Worm (Caenorhabditis elegans): ENCODE data around the gene F49A5.10.

The F49A5.10 gene

DNA sequence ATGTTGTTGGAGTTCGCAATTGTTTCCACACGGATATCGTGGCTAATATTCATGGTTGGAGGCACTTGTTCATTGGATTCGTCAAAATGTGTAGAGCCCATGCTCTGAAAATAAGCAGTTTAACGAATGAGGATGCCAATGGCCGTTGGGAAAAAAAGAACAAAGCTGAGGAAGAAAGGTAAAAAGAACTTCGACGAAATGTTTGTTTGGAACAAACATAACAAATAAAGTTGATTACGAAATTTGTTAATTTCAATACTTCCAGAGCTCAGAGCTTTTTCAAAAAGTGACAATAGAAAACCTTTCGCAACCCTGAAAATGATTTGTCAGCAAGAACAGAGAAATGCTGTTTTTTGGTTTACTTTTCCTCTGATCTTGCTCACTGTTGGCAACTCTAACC is 5.0 kb downstream of the F49A5.10 start, which contains the start of gene F09C6.3:
F09C6.3 (minus strand) TSS at position 101 of the 400 bp plus-strand sequence.
- no peak for TF ChIP-seq fkh-2 (tag; optimal IDR thresholded peaks at IDR 0.05)
- TF ChIP-seq fos-1 (tag; optimal IDR thresholded peaks at IDR 0.05): no peak
- TF ChIP-seq lsy-12 (tag; optimal IDR thresholded peaks at IDR 0.05): no peak
- no peak for TF ChIP-seq unc-62 (GFP tag; optimal IDR thresholded peaks at IDR 0.05)
- no peak for TF ChIP-seq tbx-2 (tag; optimal IDR thresholded peaks at IDR 0.05)
- no peak for TF ChIP-seq ztf-4 (tag; optimal IDR thresholded peaks at IDR 0.05)
- TF ChIP-seq elt-3 (tag; optimal IDR thresholded peaks at IDR 0.05): no peak
- TF ChIP-seq egl-27 (tag; optimal IDR thresholded peaks at IDR 0.05): no peak
- no peak for TF ChIP-seq daf-12 (tag; optimal IDR thresholded peaks at IDR 0.05)
- no peak for TF ChIP-seq egl-5 (tag; optimal IDR thresholded peaks at IDR 0.05)
- TF ChIP-seq ceh-82 (tag; optimal IDR thresholded peaks at IDR 0.05): no peak
- no peak for TF ChIP-seq nhr-237 (tag; optimal IDR thresholded peaks at IDR 0.05)
- no peak for TF ChIP-seq elt-2 (tag; optimal IDR thresholded peaks at IDR 0.05)

DNA sequence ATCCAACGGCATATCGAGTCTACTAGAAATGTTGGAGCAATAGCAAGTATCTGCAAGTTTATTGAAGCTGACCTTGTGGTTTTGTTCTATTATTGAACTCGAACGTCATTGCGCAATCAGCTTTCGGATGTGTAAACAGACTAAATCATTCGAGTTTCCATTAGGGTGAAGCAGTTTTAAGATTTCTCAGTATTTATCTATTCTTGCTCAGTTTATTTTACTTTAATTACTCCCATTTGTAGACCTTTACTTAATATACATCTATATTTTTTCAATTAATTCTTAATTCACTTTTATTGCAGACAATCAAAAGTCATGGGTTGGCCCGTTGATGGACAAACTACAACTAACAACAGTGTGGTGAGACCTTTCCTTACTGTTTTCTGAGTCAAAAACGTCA is 5.6 kb downstream of the F49A5.10 start, which contains the start of gene F09C6.14:
F09C6.14 (plus strand) TSS at position 301 of the 400 bp plus-strand sequence.
- TF ChIP-seq nhr-237 (tag; optimal IDR thresholded peaks at IDR 0.05) (no peak), elt-3 (tag; optimal IDR thresholded peaks at IDR 0.05) (no peak), nfya-1 (tag; optimal IDR thresholded peaks at IDR 0.05; ENCODE audit: insufficient read depth) (no peak), hmg-11 (tag; optimal IDR thresholded peaks at IDR 0.05) (no peak), ceh-82 (tag; optimal IDR thresholded peaks at IDR 0.05) (no peak), tbx-2 (tag; optimal IDR thresholded peaks at IDR 0.05) (no peak), R02D3.7 (tag; optimal IDR thresholded peaks at IDR 0.05) (no peak), zag-1 (tag; optimal IDR thresholded peaks at IDR 0.05) (no peak), nhr-12 (tag; optimal IDR thresholded peaks at IDR 0.05) (no peak), nhr-28 (tag; optimal IDR thresholded peaks at IDR 0.05) (no peak), egl-5 (tag; optimal IDR thresholded peaks at IDR 0.05) (no peak), eor-1 (tag; optimal IDR thresholded peaks at IDR 0.05) (no peak)

- no peak for TF ChIP-seq nhr-67 (tag; optimal IDR thresholded peaks at IDR 0.05)
- peak; percentile 95 for TF ChIP-seq pha-4 (tag; optimal IDR thresholded peaks at IDR 0.05)
Measured at ce11 chrV:16882260-16882918, 7.3 kb downstream of the F49A5.10 start, which contains the start of the genes F09C6.11 and F09C6.12. Gene F09C6.11, minus strand, starts transcription at chrV:16882310. Gene F09C6.12, plus strand, starts transcription at chrV:16882868.

DNA sequence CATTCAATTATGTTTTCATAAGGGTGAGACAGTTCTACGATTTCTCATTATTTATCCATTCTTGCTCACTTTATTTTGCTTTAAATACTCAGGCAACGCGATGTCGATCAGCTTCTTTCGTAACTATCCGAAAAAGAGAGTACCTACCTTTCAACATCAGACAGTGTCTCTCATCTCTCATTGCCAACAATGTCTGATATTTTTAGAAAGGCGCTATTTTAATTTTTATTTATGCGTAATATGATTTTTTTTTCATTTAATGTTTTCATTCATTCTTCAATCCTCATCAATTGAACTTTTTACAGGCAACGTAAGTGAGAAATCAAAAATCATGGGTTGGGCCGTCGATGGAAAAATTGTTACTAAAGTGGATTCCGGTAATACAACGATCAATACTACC is 9.7 kb downstream of the F49A5.10 start, which contains the start of gene F09C6.13:
F09C6.13 (plus strand) TSS at position 301 of the 400 bp plus-strand sequence.
- TF ChIP-seq egl-5 (tag; optimal IDR thresholded peaks at IDR 0.05): no peak
- TF ChIP-seq ceh-9 (tag; optimal IDR thresholded peaks at IDR 0.05): no peak
- TF ChIP-seq lsy-12 (tag; optimal IDR thresholded peaks at IDR 0.05): no peak
- no peak for TF ChIP-seq mml-1 (tag; optimal IDR thresholded peaks at IDR 0.05)
- no peak for TF ChIP-seq eor-1 (tag; optimal IDR thresholded peaks at IDR 0.05)
- TF ChIP-seq nhr-77 (tag; optimal IDR thresholded peaks at IDR 0.05): no peak
- TF ChIP-seq nhr-12 (tag; optimal IDR thresholded peaks at IDR 0.05): no peak
- TF ChIP-seq aly-2 (tag; optimal IDR thresholded peaks at IDR 0.05): no peak
- TF ChIP-seq nhr-11 (tag; optimal IDR thresholded peaks at IDR 0.05): no peak
- TF ChIP-seq nhr-76 (tag; optimal IDR thresholded peaks at IDR 0.05): no peak
- TF ChIP-seq nfya-1 (tag; optimal IDR thresholded peaks at IDR 0.05; ENCODE audit: insufficient read depth): no peak
- TF ChIP-seq snpc-4 (tag; optimal IDR thresholded peaks at IDR 0.05): no peak
- TF ChIP-seq elt-3 (tag; optimal IDR thresholded peaks at IDR 0.05): no peak
- no peak for TF ChIP-seq tbx-2 (tag; optimal IDR thresholded peaks at IDR 0.05)
- no peak for TF ChIP-seq pqm-1 (tag; optimal IDR thresholded peaks at IDR 0.05)
- TF ChIP-seq nhr-67 (tag; optimal IDR thresholded peaks at IDR 0.05): no peak
- TF ChIP-seq jun-1 (tag; optimal IDR thresholded peaks at IDR 0.05): no peak

- TF ChIP-seq nhr-23 (tag; optimal IDR thresholded peaks at IDR 0.05) (no peak), lsy-12 (tag; optimal IDR thresholded peaks at IDR 0.05) (no peak), hmg-11 (tag; optimal IDR thresholded peaks at IDR 0.05) (no peak), pha-4 (tag; optimal IDR thresholded peaks at IDR 0.05) (no peak), snpc-4 (tag; optimal IDR thresholded peaks at IDR 0.05) (no peak), sea-2 (GFP tag; optimal IDR thresholded peaks at IDR 0.05) (no peak), egl-5 (tag; optimal IDR thresholded peaks at IDR 0.05) (no peak)
Measured at ce11 chrV:16888788-16889325, 13.8 kb downstream of the F49A5.10 start, which contains the start of the genes ifas-2 and fbxa-44. Gene ifas-2, minus strand, starts transcription at chrV:16888888. Gene fbxa-44, plus strand, starts transcription at chrV:16889275.
